Fruit fly (Drosophila melanogaster) whole organism, embryonic: ENCODE results near the gene lectin-29Ca.

Experiments
- CG13123 ChIP-seq: fragments of 200-800 bp; sonication (Bioruptor generic); optimal IDR thresholded peaks from 2 replicates; lab custom pipeline; 2016; ENCODE audit warnings: missing biosample characterization, missing genetic modification characterization
- CG32767 ChIP-seq: fragments of 200-800 bp; sonication (Bioruptor generic); IDR thresholded peaks from 2 replicates; pipeline ENCODE4 v1.3.6; 2022; ENCODE audit warnings: missing biosample characterization, missing genetic modification characterization
- psq ChIP-seq: fragments of 200-800 bp; sonication (Bioruptor generic); optimal IDR thresholded peaks from 2 replicates; lab custom pipeline; 2017; ENCODE audit warnings: missing biosample characterization, missing genetic modification characterization
- row ChIP-seq: fragments of 200-800 bp; sonication (Bioruptor generic); IDR thresholded peaks from 3 replicates; pipeline ENCODE4 v1.3.6; 2022; ENCODE audit warnings: missing biosample characterization, missing genetic modification characterization
- so ChIP-seq: fragments of 200-800 bp; sonication (Bioruptor generic); IDR thresholded peaks from 3 replicates; pipeline ENCODE4 v1.3.6; 2022; ENCODE audit warnings: missing biosample characterization, missing genetic modification characterization

DNA sequence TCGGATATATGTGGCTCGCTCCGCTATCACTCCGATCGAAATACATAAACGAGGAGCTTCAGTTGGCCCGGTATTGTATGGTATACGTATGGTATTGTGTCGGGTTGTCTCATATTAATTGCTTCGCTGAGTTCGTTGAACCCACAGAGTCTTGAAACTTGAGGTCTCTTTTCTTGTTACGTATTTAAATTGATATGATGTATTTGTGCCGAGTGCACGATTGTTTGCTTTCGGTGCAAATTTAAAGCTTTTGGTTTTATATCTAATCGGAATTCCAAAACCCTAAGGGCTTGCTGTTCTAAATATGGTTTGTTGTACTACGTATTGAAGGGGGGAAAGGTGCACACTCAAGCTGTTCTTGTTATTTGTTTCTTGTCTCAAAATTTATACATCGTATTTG is 31.1 kb upstream of the lectin-29Ca start:
- TF ChIP-seq row (GFP tag; lab: Robert Waterston, UW) (no peak), so (GFP tag; lab: Robert Waterston, UW) (no peak), CG32767 (GFP tag; lab: Robert Waterston, UW) (no peak), psq (GFP tag; lab: Kevin White, UChicago) (no peak), CG13123 (GFP tag; lab: Kevin White, UChicago) (no peak)
